Worm (Caenorhabditis elegans): ENCODE measurements around the gene K09H11.11.

DNA sequence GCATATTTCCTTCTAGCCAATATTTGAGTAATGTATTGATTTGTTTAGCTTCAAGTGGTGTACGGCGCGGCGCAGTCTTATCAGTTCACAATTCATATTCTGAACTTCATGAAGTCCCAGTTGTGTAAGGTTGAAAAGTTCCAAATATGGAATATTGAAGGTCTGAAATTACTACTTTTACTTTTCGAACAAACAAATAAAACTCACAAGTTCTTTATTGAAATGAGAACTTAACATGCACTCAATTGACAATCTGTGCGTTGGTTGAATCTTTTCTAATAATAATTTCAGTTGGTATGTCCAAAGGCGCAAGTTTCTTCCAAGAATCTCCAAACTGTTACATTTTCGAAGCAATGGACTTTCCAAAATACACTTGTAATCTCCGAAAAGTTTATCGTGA, 3.7 kb upstream of the K09H11.11 start, which contains the start of gene C53A3.4:
- TF ChIP-seq blmp-1 (tag; optimal IDR thresholded peaks at IDR 0.05) (no peak), nhr-28 (tag; optimal IDR thresholded peaks at IDR 0.05) (no peak), lin-13 (GFP tag; optimal IDR thresholded peaks at IDR 0.05) (no peak), dpl-1 (GFP tag; optimal IDR thresholded peaks at IDR 0.05) (no peak), sptf-1 (tag; optimal IDR thresholded peaks at IDR 0.05) (no peak)

Data from whole organism, L1 larva.